Fruit fly (Drosophila melanogaster) whole organism: ENCODE data around the gene Non3.

Experiments
- CG8478 ChIP-seq: fragments of >200 bp; optimal IDR thresholded peaks from 2 replicates; lab custom pipeline; 2018; ENCODE audit warnings: inconsistent platforms
- Dll ChIP-seq: fragments of >200 bp; optimal IDR thresholded peaks from 2 replicates; lab custom pipeline; 2017
- EcR ChIP-seq, 2 experiments: fragments of >200 bp; optimal IDR thresholded peaks; 2 replicates each; lab custom pipeline; 2017; ENCODE audit warnings: missing biosample characterization in 2 of 2, missing genetic modification characterization in 2 of 2, missing genetic modification reagents in 2 of 2
- pan ChIP-seq: fragments of >200 bp; optimal IDR thresholded peaks from 2 replicates; lab custom pipeline; 2017
- psq ChIP-seq: fragments of >200 bp; optimal IDR thresholded peaks from 2 replicates; lab custom pipeline; 2017
- usp ChIP-seq: fragments of >200 bp; optimal IDR thresholded peaks from 2 replicates; lab custom pipeline; 2017; ENCODE audit warnings: missing biosample characterization, missing genetic modification characterization, mixed read lengths

DNA sequence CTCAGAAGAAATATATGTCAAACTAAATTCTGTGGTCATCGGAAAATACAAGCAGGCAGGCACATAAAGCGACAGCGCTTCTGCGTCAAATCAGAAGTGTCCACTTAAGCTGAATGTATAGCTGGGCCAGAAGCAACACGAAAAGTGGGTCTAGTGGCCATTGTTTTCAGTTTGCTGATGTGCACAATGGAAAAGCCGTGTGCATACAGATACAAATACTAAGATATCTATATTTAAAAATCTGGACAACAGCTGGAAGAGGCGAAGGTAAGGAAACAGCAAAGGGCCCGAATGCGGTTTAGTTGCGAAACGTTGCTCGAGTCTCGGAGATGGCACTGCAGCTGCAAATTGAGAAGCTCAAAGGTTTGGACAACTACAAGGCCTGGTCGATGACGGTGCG is 27.3 kb downstream of the Non3 start, which contains the start of gene CG18598:
- TF ChIP-seq CG8478 (lab: Kevin White, UChicago) (no peak), pan (lab: Kevin White, UChicago) (no peak), usp (GFP tag; lab: Kevin White, UChicago) (no peak), psq (lab: Kevin White, UChicago) (no peak), Dll (lab: Kevin White, UChicago) (no peak), EcR (GFP tag; optimal IDR thresholded peaks at IDR 0.05; lab: Kevin White, UChicago) (no peak)
